Worm (Caenorhabditis elegans) whole organism, young adult: ENCODE results near the gene C25H3.11.

Experiments used
- T07F8.4 ChIP-seq: sonication (generic microtip); optimal IDR thresholded peaks from 2 replicates; lab custom pipeline; 2016; ENCODE audit warnings: mild to moderate bottlenecking, missing genetic modification characterization, moderate library complexity, missing compliant biosample characterization
- ceh-100 ChIP-seq: fragments of 200-800 bp; sonication (Bioruptor generic); IDR thresholded peaks from 2 replicates; pipeline ENCODE4 v1.3.6; 2022; ENCODE audit warnings: missing genetic modification reagents, missing genetic modification characterization, missing compliant biosample characterization
- ztf-28 ChIP-seq: fragments of 200-800 bp; sonication (Bioruptor generic); IDR thresholded peaks from 2 replicates; pipeline ENCODE4 v1.3.6; 2022; ENCODE audit warnings: missing genetic modification reagents, missing genetic modification characterization, missing compliant biosample characterization

DNA sequence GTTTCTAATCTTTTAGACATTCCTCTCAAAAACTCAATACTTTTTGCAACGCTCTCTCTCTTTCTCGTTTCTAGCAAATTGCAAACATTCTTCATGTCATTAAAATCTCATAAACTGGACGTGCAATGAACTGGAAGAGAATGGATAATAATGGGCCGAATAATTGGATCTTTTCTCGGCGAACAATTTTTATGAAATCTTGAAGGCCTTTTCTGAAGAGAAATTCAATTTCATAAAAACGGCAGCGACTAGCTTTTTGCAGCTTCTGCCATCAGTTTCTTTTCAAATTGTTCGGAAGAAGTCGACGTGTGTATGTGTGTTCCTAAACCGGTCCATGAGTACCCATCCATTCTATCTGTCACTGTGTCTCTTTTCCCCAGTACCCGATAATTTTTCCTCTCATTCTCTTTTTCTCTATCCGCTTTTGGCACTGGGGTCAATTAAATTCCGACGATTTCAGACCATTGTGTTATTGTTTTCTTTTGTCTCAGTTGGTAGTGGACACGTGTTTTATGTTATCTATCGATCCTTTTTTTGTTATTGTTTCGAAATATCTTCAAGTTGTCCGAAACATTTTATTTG is 13.9 kb upstream of the C25H3.11 start:
- TF ChIP-seq T07F8.4 (tag; lab: Kevin White, UChicago): no peak
- no peak for TF ChIP-seq ceh-100 (GFP tag; lab: Robert Waterston, UW)
- TF ChIP-seq ztf-28 (GFP tag; lab: Robert Waterston, UW): no peak
